Worm (Caenorhabditis elegans) whole organism, late embryonic: ENCODE results near the gene C17B7.5.

Source experiments
- dve-1 ChIP-seq: sonication (generic microtip); optimal IDR thresholded peaks from 2 replicates; lab custom pipeline; 2017; ENCODE audit warnings: antibody characterized with exemption, mild to moderate bottlenecking, missing genetic modification characterization, missing compliant biosample characterization
- elt-2 ChIP-seq: sonication (generic microtip); optimal IDR thresholded peaks from 2 replicates; lab custom pipeline; 2016; ENCODE audit warnings: missing genetic modification reagents, missing genetic modification characterization, missing compliant biosample characterization
- fkh-10 ChIP-seq: fragments of 150-350 bp; optimal IDR thresholded peaks from 2 replicates; lab custom pipeline; 2014; ENCODE audit warnings: missing biosample characterization, missing genetic modification reagents, missing genetic modification characterization
- hlh-13 ChIP-seq: fragments of 200-800 bp; sonication (Bioruptor generic); optimal IDR thresholded peaks from 2 replicates; lab custom pipeline; 2018; ENCODE audit warnings: mild to moderate bottlenecking, missing genetic modification characterization, missing compliant biosample characterization
- madf-2 ChIP-seq: sonication (generic microtip); optimal IDR thresholded peaks from 2 replicates; lab custom pipeline; 2017; ENCODE audit warnings: missing genetic modification characterization, missing compliant biosample characterization
- nhr-11 ChIP-seq: fragments of 150-350 bp; optimal IDR thresholded peaks from 2 replicates; lab custom pipeline; 2014; ENCODE audit warnings: missing biosample characterization, missing genetic modification characterization
- pag-3 ChIP-seq: sonication (generic microtip); optimal IDR thresholded peaks from 2 replicates; lab custom pipeline; 2016; ENCODE audit warnings: missing compliant biosample characterization, missing genetic modification characterization, borderline replicate concordance
- sox-4 ChIP-seq: sonication (generic microtip); optimal IDR thresholded peaks from 2 replicates; lab custom pipeline; 2017; ENCODE audit warnings: mild to moderate bottlenecking, missing genetic modification characterization, inconsistent platforms, missing compliant biosample characterization
- unc-86 ChIP-seq: sonication (generic microtip); optimal IDR thresholded peaks from 2 replicates; lab custom pipeline; 2016; ENCODE audit warnings: missing genetic modification characterization, missing compliant biosample characterization

- TF ChIP-seq nhr-11 (tag; lab: Kevin White, UChicago) (no peak), hlh-13 (GFP tag; lab: Kevin White, UChicago) (no peak), pag-3 (no peak), dve-1 (tag; lab: Kevin White, UChicago) (no peak), sox-4 (tag; lab: Kevin White, UChicago) (no peak), madf-2 (tag; lab: Kevin White, UChicago) (no peak), fkh-10 (no peak), unc-86 (tag; lab: Kevin White, UChicago) (no peak), elt-2 (tag; lab: Kevin White, UChicago) (no peak)
Measured at ce11 chrV:3332023-3332422, 1.4 kb upstream of the C17B7.5 start, which contains the start of gene C17B7.9.
